Worm (Caenorhabditis elegans): ENCODE results near the gene srxa-15.

DNA sequence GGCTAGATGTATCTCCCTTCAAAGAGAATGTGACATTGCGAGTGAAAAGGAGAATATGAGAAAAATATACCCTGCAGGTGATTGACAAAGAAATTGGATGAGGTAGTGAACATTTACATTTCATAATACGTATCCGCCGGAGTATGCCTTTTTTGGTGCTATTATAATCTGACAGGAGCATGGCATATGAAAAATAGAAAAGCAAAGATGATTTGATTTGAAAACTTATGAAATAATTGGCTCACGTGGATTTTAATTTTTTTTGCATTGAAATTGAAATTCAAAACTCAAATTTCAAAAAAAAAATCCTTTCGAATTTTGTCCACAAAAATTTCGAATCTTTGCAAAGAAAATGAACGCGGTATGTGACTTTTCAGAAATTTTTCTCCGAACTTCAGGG lies 39.0 kb upstream of the srxa-15 start, which contains the start of gene ttr-11:
- TF ChIP-seq ztf-11 (tag; optimal IDR thresholded peaks at IDR 0.05) (no peak), tbx-8 (GFP tag; optimal IDR thresholded peaks at IDR 0.05) (no peak), nhr-76 (tag; optimal IDR thresholded peaks at IDR 0.05) (no peak), unc-120 (tag; optimal IDR thresholded peaks at IDR 0.05; ENCODE audit: poor library complexity, severe bottlenecking) (no peak), drap-1 (GFP tag; optimal IDR thresholded peaks at IDR 0.05) (no peak), lsy-2 (tag; optimal IDR thresholded peaks at IDR 0.05) (no peak), pha-4 (tag; optimal IDR thresholded peaks at IDR 0.05) (no peak), nhr-237 (tag; optimal IDR thresholded peaks at IDR 0.05) (no peak), lin-13 (tag; optimal IDR thresholded peaks at IDR 0.05) (no peak), sptf-1 (tag; optimal IDR thresholded peaks at IDR 0.05) (no peak)

All from whole organism, mixed stage, embryonic.